Worm (Caenorhabditis elegans) whole organism, L3 larva: Measurements from ENCODE around the gene R03H10.11.
"Not testable (repeated sequence)": the region's sequence is repeated elsewhere in the genome, so short reads cannot be mapped to it uniquely, and the experiment has no call there.

Source experiments
- ama-1 ChIP-seq: fragments of 150-350 bp; optimal IDR thresholded peaks from 2 replicates; lab custom pipeline; 2018
- ceh-16 ChIP-seq: sonication (generic microtip); optimal IDR thresholded peaks from 2 replicates; lab custom pipeline; 2017; ENCODE audit warnings: missing biosample characterization, missing genetic modification characterization
- ceh-28 ChIP-seq: fragments of 150-350 bp; optimal IDR thresholded peaks from 2 replicates; lab custom pipeline; 2014; ENCODE audit warnings: missing biosample characterization, missing genetic modification reagents, missing genetic modification characterization
- ceh-82 ChIP-seq: fragments of 150-350 bp; optimal IDR thresholded peaks from 2 replicates; lab custom pipeline; 2014; ENCODE audit warnings: missing biosample characterization, missing genetic modification characterization
- ceh-9 ChIP-seq: sonication (generic microtip); optimal IDR thresholded peaks from 2 replicates; lab custom pipeline; 2018; ENCODE audit warnings: missing biosample characterization, missing genetic modification characterization
- daf-12 ChIP-seq: fragments of 150-350 bp; optimal IDR thresholded peaks from 2 replicates; lab custom pipeline; 2014; ENCODE audit warnings: missing biosample characterization, missing genetic modification reagents, missing genetic modification characterization
- egl-27 ChIP-seq: sonication (generic microtip); optimal IDR thresholded peaks from 4 replicates; lab custom pipeline; 2017; ENCODE audit warnings: missing biosample characterization, missing genetic modification reagents, missing genetic modification characterization
- egl-5 ChIP-seq: fragments of 150-350 bp; optimal IDR thresholded peaks from 2 replicates; lab custom pipeline; 2017; ENCODE audit warnings: missing biosample characterization, missing genetic modification reagents, missing genetic modification characterization, inconsistent platforms
- elt-1 ChIP-seq: fragments of 150-350 bp; optimal IDR thresholded peaks from 2 replicates; lab custom pipeline; 2014; ENCODE audit warnings: missing biosample characterization, missing genetic modification characterization
- elt-2 ChIP-seq: sonication (generic microtip); optimal IDR thresholded peaks from 2 replicates; lab custom pipeline; 2016; ENCODE audit warnings: missing genetic modification reagents, mild to moderate bottlenecking, missing genetic modification characterization, missing compliant biosample characterization
- elt-3 ChIP-seq, 3 experiments: fragments of 150-350 bp in 1 of 3; sonication (generic microtip) in 2 of 3; optimal IDR thresholded peaks; 2 replicates in 2 of 3; 4 replicates in 1 of 3; lab custom pipeline; 2014 to 2017; ENCODE audit warnings: missing biosample characterization in 3 of 3, missing genetic modification characterization in 3 of 3
- fkh-10 ChIP-seq: sonication (generic microtip); optimal IDR thresholded peaks from 2 replicates; lab custom pipeline; 2017; ENCODE audit warnings: missing biosample characterization, missing genetic modification reagents, missing genetic modification characterization
- fkh-2 ChIP-seq: fragments of 150-350 bp; optimal IDR thresholded peaks from 2 replicates; lab custom pipeline; 2014; ENCODE audit warnings: missing biosample characterization, missing genetic modification reagents, missing genetic modification characterization
- fos-1 ChIP-seq: fragments of 150-350 bp; optimal IDR thresholded peaks from 2 replicates; lab custom pipeline; 2014; ENCODE audit warnings: missing biosample characterization, missing genetic modification characterization
- hmg-11 ChIP-seq: sonication (generic microtip); optimal IDR thresholded peaks from 2 replicates; lab custom pipeline; 2016; ENCODE audit warnings: missing genetic modification characterization, missing compliant biosample characterization
- lin-15B ChIP-seq: fragments of 150-350 bp; optimal IDR thresholded peaks from 2 replicates; lab custom pipeline; 2014; ENCODE audit warnings: missing biosample characterization, missing genetic modification characterization
- lin-39 ChIP-seq: fragments of 150-350 bp; optimal IDR thresholded peaks from 2 replicates; lab custom pipeline; 2018; ENCODE audit warnings: missing biosample characterization, missing genetic modification reagents, missing genetic modification characterization
- lsy-12 ChIP-seq: sonication (generic microtip); optimal IDR thresholded peaks from 2 replicates; lab custom pipeline; 2016; ENCODE audit warnings: mild to moderate bottlenecking, missing genetic modification characterization, missing compliant biosample characterization
- mdl-1 ChIP-seq: fragments of 150-350 bp; optimal IDR thresholded peaks from 2 replicates; lab custom pipeline; 2014; ENCODE audit warnings: missing biosample characterization, missing genetic modification characterization
- mml-1 ChIP-seq: fragments of 150-350 bp; sonication (generic microtip); optimal IDR thresholded peaks from 3 replicates; lab custom pipeline; 2014; ENCODE audit warnings: missing biosample characterization, missing genetic modification characterization
- nhr-11 ChIP-seq: fragments of 150-350 bp; optimal IDR thresholded peaks from 2 replicates; lab custom pipeline; 2014; ENCODE audit warnings: missing biosample characterization, missing genetic modification characterization
- nhr-12 ChIP-seq: fragments of 150-350 bp; optimal IDR thresholded peaks from 2 replicates; lab custom pipeline; 2014; ENCODE audit warnings: missing biosample characterization, missing genetic modification characterization
- nhr-237 ChIP-seq: fragments of 150-350 bp; optimal IDR thresholded peaks from 2 replicates; lab custom pipeline; 2014; ENCODE audit warnings: missing biosample characterization, missing genetic modification characterization
- nhr-28 ChIP-seq: fragments of 150-350 bp; optimal IDR thresholded peaks from 2 replicates; lab custom pipeline; 2014; ENCODE audit warnings: missing biosample characterization, missing genetic modification characterization
- nhr-43 ChIP-seq: sonication (generic microtip); optimal IDR thresholded peaks from 2 replicates; lab custom pipeline; 2016; ENCODE audit warnings: mild to moderate bottlenecking, missing genetic modification characterization, missing compliant biosample characterization; ENCODE audit not compliant: poor library complexity, severe bottlenecking
- nhr-67 ChIP-seq: fragments of 150-350 bp; optimal IDR thresholded peaks from 2 replicates; lab custom pipeline; 2014; ENCODE audit warnings: missing biosample characterization, missing genetic modification characterization
- nhr-76 ChIP-seq: fragments of 150-350 bp; sonication (generic microtip); optimal IDR thresholded peaks from 5 replicates; lab custom pipeline; 2014; ENCODE audit warnings: missing biosample characterization, missing genetic modification characterization
- nhr-77 ChIP-seq: fragments of 150-350 bp; optimal IDR thresholded peaks from 2 replicates; lab custom pipeline; 2014; ENCODE audit warnings: missing biosample characterization, missing genetic modification characterization
- pha-4 ChIP-seq: fragments of 150-350 bp; optimal IDR thresholded peaks from 2 replicates; lab custom pipeline; 2014; ENCODE audit warnings: missing biosample characterization, missing genetic modification reagents, missing genetic modification characterization
- pqm-1 ChIP-seq: fragments of 150-350 bp; optimal IDR thresholded peaks from 2 replicates; lab custom pipeline; 2017; ENCODE audit warnings: missing biosample characterization, missing genetic modification characterization, inconsistent platforms
- sea-2 ChIP-seq: fragments of 150-350 bp; sonication (generic microtip); optimal IDR thresholded peaks from 4 replicates; lab custom pipeline; 2014; ENCODE audit warnings: missing biosample characterization, missing genetic modification reagents, missing genetic modification characterization
- skn-1 ChIP-seq: fragments of 150-350 bp; optimal IDR thresholded peaks from 2 replicates; lab custom pipeline; 2014; ENCODE audit warnings: missing biosample characterization, missing genetic modification characterization
- snpc-4 ChIP-seq: fragments of 150-350 bp; optimal IDR thresholded peaks from 2 replicates; lab custom pipeline; 2014; ENCODE audit warnings: missing biosample characterization, missing genetic modification characterization
- tbx-2 ChIP-seq: sonication (generic microtip); optimal IDR thresholded peaks from 2 replicates; lab custom pipeline; 2016; ENCODE audit warnings: mild to moderate bottlenecking, missing genetic modification characterization, missing compliant biosample characterization
- unc-62 ChIP-seq: fragments of 150-350 bp; sonication (generic microtip); optimal IDR thresholded peaks from 4 replicates; lab custom pipeline; 2014; ENCODE audit warnings: missing biosample characterization, missing genetic modification reagents, missing genetic modification characterization
- zag-1 ChIP-seq: fragments of 150-350 bp; optimal IDR thresholded peaks from 2 replicates; lab custom pipeline; 2014; ENCODE audit warnings: missing biosample characterization, missing genetic modification characterization
- ztf-4 ChIP-seq: fragments of 150-350 bp; optimal IDR thresholded peaks from 2 replicates; lab custom pipeline; 2014; ENCODE audit warnings: missing biosample characterization, missing genetic modification characterization

R03H10.11 gene

DNA sequence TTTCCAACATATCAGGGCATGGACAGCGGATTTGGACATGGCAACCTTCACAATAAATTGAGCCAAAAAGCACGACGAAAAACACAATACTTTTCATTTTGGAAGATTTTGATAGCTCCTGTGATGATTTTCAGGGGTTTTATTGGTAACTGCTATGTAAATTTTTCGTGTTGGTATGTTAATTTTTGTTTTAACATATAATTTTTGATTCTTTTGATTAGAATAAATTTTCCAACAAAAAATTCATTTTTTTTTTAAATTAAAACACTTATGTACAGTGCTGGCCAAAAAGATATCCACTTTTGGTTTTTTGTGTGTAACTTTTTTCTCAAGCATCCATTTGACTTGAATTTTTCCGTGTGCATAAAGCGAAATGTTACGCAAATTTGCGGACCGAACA is 14.1 kb upstream of the R03H10.11 start, which contains the start of gene R03H10.4:
TSS of gene R03H10.4 (minus strand) at position 101 of the 400 bp plus-strand sequence.
- not testable (repeated sequence) for TF ChIP-seq nhr-12; elt-3 (tag; optimal IDR thresholded peaks at IDR 0.05; lab: Kevin White, UChicago); mml-1

DNA sequence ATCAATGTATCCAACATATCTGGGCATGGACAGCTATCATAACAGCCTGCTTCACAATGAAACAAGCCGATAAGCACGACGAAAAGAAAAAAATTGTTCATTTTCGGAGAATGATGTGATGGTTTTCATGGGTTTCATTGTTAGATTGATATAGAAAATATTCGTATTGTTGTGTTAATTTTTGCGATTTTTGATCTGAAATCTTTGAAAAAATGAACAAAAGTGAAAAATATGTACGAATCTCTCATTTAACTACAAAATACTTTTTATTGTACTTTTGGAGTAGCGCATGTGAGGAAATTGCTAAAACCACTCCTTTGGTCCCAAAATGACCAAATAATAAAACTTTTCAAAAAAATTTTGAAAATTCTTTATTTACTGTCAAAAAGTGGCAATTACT is 12.0 kb upstream of the R03H10.11 start, which contains the start of gene R03H10.5:
TSS of gene R03H10.5 (minus strand) at position 101 of the 400 bp plus-strand sequence.
- TF ChIP-seq lsy-12 (tag; lab: Kevin White, UChicago) (no peak), lin-15B (no peak), elt-1 (tag; lab: Kevin White, UChicago) (no peak), egl-5 (tag; lab: Kevin White, UChicago) (no peak), elt-2 (no peak), nhr-76 (no peak), pqm-1 (no peak), pha-4 (no peak), sea-2 (no peak), nhr-28 (no peak), elt-3 (tag; optimal IDR thresholded peaks at IDR 0.05; lab: Kevin White, UChicago) (no peak), ceh-82 (no peak), ceh-28 (tag; lab: Kevin White, UChicago) (no peak), unc-62 (GFP tag; lab: Kevin White, UChicago) (no peak), daf-12 (no peak), nhr-67 (no peak), fos-1 (no peak)

DNA sequence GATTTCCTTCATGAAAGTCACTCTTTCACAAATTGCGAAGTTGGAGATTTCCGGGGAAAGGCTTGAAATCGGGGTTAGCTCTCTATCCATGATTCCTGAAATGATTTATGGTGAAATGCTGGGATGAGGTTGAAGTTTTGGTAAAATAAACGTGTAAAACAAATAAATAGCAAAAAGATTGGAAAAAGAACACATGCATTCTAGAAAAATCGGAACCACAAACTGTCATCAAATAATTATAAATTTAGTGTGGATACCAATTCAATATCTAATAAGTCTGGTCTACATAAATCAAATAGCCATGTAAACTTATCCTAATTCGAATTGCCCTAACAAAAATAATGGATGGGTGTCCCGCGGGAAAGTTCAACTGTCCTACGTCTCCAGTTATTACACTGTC is 9.1 kb upstream of the R03H10.11 start, which contains the start of gene R03H10.6:
TSS of gene R03H10.6 (minus strand) at position 101 of the 400 bp plus-strand sequence.
- TF ChIP-seq zag-1 (tag; lab: Kevin White, UChicago) = no peak
- TF ChIP-seq nhr-237 (tag; lab: Kevin White, UChicago) = no peak
- TF ChIP-seq ceh-9 = no peak
- no peak for TF ChIP-seq nhr-11 (tag; lab: Kevin White, UChicago)
- TF ChIP-seq mdl-1 (tag; lab: Kevin White, UChicago) = no peak
- TF ChIP-seq lin-39 (tag; lab: Kevin White, UChicago) = no peak
- no peak for TF ChIP-seq sea-2
- TF ChIP-seq, all 47 proteins: peak for 0

DNA sequence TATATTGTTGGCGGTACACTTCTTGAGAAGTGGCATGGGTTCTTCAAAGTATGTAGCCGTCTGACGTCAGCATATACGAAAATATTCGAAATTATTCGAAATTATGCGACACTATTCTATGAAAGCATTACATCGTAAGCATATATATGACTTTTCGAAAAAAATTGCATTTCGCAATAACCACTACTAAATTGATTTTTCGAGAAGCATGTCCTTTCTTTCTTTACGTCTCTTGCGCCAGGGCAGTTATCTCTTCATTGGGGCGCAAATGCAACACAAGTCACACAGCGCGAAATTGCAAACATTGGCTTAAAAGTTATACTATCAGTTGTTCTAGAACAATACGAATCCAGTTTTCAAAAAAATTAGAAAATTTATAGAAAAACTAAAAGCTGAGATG is 8.6 kb upstream of the R03H10.11 start:
- TF ChIP-seq lin-15B (peak; percentile 33), daf-12 (no peak)
- TF ChIP-seq, all 47 proteins: peak for 1

DNA sequence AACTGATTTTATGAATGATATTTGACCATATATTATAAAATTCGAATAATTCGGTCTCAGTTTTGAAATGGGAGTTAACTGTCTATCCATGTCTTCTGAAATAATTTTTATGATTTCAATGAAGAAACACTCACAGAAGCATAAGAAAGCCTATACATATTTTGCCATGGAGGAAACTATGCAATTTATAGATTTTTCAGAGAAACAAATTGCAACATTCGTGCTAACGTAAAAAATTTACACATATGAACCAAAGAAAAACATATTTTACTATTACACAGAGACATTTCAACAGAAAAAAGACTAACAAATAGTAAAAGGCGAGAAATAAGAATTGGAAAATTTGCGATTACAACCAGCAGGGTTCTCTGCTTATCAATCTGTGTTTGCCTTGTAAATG is 3.6 kb upstream of the R03H10.11 start, which contains the start of gene R03H10.7:
TSS of gene R03H10.7 (minus strand) at position 101 of the 400 bp plus-strand sequence.
- TF ChIP-seq nhr-43 (tag; lab: Kevin White, UChicago) (no peak), ztf-4 (no peak), mml-1 (no peak), fkh-10 (GFP tag; lab: Kevin White, UChicago) (no peak), ceh-9 (no peak), nhr-237 (tag; lab: Kevin White, UChicago) (no peak), fkh-2 (tag; lab: Kevin White, UChicago) (no peak), fos-1 (no peak), nhr-77 (tag; lab: Kevin White, UChicago) (no peak), nhr-76 (no peak), hmg-11 (no peak), ceh-82 (no peak), egl-27 (tag; lab: Kevin White, UChicago) (no peak), skn-1 (tag; lab: Kevin White, UChicago) (no peak), pqm-1 (no peak)

DNA sequence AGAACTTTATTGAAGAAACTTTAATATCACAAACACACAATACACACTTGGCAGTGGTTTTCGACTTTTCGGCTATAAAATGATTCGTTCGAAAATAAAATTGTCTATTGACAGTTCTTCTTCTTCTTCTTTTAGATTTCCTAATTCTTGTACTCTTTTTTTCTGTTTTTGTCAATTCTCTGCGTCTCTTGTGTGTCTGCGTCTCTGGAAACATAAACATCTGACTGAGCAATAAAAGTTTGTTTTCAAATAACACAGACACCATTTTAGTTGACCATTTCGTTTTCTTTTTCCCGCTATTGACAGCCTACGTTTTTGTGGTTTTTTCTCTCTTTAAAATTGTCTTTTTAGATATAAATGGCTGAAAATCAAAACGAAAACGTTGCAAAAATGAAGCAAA is 2.6 kb upstream of the R03H10.11 start, which contains the start of gene R03H10.1:
TSS of gene R03H10.1 (plus strand) at position 352 of the 400 bp plus-strand sequence.
- TF ChIP-seq ceh-16 (tag; lab: Kevin White, UChicago) (no peak), lin-39 (tag; lab: Kevin White, UChicago) (no peak), nhr-11 (tag; lab: Kevin White, UChicago) (no peak), tbx-2 (tag; lab: Kevin White, UChicago) (no peak), pha-4 (peak; percentile 74), elt-3 (tag; optimal IDR thresholded peaks at IDR 0.05; lab: Kevin White, UChicago) (no peak), snpc-4 (tag; lab: Kevin White, UChicago) (no peak), elt-1 (tag; lab: Kevin White, UChicago) (no peak), sea-2 (no peak), fos-1 (no peak), egl-5 (tag; lab: Kevin White, UChicago) (peak; percentile 51), elt-2 (no peak), nhr-77 (tag; lab: Kevin White, UChicago) (no peak), ama-1 (no peak), nhr-237 (tag; lab: Kevin White, UChicago) (no peak)
- TF ChIP-seq, all 47 proteins: peak for 2
